Fruit fly (Drosophila melanogaster): Measurements from ENCODE around the gene crol.

The crol gene

DNA sequence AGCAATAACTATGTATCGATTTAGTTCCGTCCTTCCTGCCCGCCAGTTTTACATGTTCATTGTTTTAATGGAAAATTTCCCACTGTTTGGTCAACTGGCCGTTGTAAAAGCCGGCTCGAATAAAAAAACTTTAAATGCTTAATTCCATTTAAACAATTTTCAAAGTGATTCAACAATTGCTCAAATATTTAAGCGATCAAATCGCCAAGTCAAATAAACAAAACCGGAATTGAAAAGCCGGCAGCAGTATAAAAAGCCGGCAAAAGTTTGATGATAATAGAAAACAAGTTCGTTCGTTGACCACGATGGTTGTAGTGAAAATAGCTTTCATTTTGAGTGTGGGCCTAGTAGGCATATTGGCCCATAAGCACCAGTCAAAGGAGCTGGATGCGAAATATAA lies 37.7 kb upstream of the crol start, which contains the start of gene Mal-B1:
Gene Mal-B1 (plus strand): TSS at position 301 of the 400 bp plus-strand sequence.
- TF ChIP-seq CG11762 (GFP tag; optimal IDR thresholded peaks at IDR 0.05; ENCODE audit: insufficient read depth) (no peak), CG3032 (tag; optimal IDR thresholded peaks at IDR 0.05) (no peak), Lpt (GFP tag; optimal IDR thresholded peaks at IDR 0.05) (no peak), CG1621 (tag; optimal IDR thresholded peaks at IDR 0.05) (no peak)

- no peak for TF ChIP-seq CG8319 (GFP tag; optimal IDR thresholded peaks at IDR 0.05)
- peak; percentile 71 for TF ChIP-seq svp (GFP tag)
- peak; percentile 65 for TF ChIP-seq vri (GFP tag; optimal IDR thresholded peaks at IDR 0.05)
- TF ChIP-seq CG15336 (GFP tag; IDR thresholded peaks at IDR 0.05): no peak
- no peak for TF ChIP-seq CG11294 (GFP tag; IDR thresholded peaks at IDR 0.05)
- peak; percentile 85 for TF ChIP-seq fkh (GFP tag; optimal IDR thresholded peaks at IDR 0.05)
These were observed 36.0 kb upstream of the crol start for dm6 chr2L:11845159-11845788.

DNA sequence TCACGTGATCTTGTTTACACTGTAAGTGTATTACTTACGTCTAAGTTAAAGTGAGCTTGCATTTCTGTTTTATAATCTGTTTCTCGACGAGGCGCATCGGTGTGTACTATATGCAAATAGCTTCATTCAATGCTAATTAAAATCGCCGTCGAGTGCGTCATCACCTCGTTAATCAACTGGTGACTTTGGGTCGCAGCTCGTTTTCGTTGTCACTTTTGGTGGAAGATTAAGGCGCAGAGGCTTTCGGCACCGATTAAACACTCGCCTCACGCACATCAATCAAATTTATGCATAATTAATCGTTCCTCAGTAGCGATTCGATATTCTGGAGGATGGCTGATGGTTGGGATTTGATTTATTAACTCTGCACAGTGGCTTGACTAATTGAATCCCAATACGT lies 35.0 kb upstream of the crol start:
- no peak for TF ChIP-seq Smox (GFP tag; optimal IDR thresholded peaks at IDR 0.05)
- TF ChIP-seq svp (GFP tag): peak; percentile 90

- TF ChIP-seq Met (GFP tag; optimal IDR thresholded peaks at IDR 0.05) (no peak), fkh (GFP tag; optimal IDR thresholded peaks at IDR 0.05) (peak; percentile 60), Sox14 (GFP tag; optimal IDR thresholded peaks at IDR 0.05) (no peak), vri (GFP tag; optimal IDR thresholded peaks at IDR 0.05) (peak; percentile 17), CG10669 (GFP tag; optimal IDR thresholded peaks at IDR 0.05) (no peak)
These were observed 33.3 kb upstream of the crol start, which contains the start of the genes CG44008, CG14933, CG46426 and CG42486 for dm6 chr2L:11842291-11843187. TSS of gene CG44008 (minus strand) at chr2L:11842445. TSS of gene CG14933 (plus strand) at chr2L:11842828. TSS of gene CG46426 (plus strand) at chr2L:11842828. TSS of gene CG42486 (plus strand) at chr2L:11843137.

DNA sequence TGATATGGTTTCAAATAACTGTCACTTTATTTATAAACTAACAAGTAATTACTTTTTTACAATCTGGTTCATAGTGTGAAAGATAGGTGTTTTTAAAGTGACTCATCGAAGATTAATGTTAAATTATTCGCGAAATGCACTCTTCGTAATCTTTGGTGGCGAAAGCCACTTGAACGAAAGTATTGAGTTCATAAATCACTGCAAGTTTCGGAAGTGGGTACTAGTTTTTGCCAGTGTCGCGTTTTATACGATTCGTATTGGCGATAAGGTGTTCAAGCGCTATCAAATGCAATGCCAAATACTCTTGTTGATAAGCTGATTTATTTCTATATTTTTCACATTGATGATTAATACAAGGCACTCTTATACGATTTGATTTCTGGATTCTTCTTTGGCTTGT lies 32.3 kb upstream of the crol start:
- peak; percentile 51 for TF ChIP-seq svp (GFP tag)
- TF ChIP-seq salr (GFP tag; optimal IDR thresholded peaks at IDR 0.05): no peak
- peak; percentile 3 for TF ChIP-seq Smox (GFP tag; optimal IDR thresholded peaks at IDR 0.05)
- TF ChIP-seq Eip93F (GFP tag; optimal IDR thresholded peaks at IDR 0.05): no peak
- TF ChIP-seq vri (GFP tag; optimal IDR thresholded peaks at IDR 0.05): no peak
- TF ChIP-seq fd85E (GFP tag; optimal IDR thresholded peaks at IDR 0.05): no peak
- TF ChIP-seq Met (GFP tag; optimal IDR thresholded peaks at IDR 0.05): peak; percentile 13
- no peak for TF ChIP-seq Sox14 (GFP tag; optimal IDR thresholded peaks at IDR 0.05)
- no peak for TF ChIP-seq Eip75B (GFP tag; optimal IDR thresholded peaks at IDR 0.05)
- no peak for TF ChIP-seq Ets96B (tag; optimal IDR thresholded peaks at IDR 0.05)
- TF ChIP-seq Ets21C (GFP tag; optimal IDR thresholded peaks at IDR 0.05): no peak
- TF ChIP-seq Hr4 (GFP tag; optimal IDR thresholded peaks at IDR 0.05): no peak
- no peak for TF ChIP-seq lz (GFP tag; optimal IDR thresholded peaks at IDR 0.05)

DNA sequence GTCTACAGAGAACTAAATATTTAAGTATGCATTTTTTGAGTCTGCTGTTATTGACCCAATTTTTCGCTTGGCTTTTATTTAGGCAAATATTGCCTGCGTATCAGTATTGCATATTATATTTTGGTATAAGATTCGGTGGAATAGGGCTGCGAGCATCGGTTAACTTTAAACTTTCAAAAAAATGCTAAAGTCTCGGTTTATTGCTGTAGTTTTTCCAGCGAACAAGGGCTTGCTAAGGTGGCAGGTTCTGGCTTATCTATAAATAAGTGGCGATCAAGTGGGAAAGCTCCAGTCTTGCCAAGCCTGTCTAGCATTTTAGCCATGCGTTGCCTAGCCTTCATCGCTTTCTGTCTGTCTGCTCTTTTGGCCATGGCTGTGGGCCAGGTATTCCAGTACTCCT lies 31.2 kb upstream of the crol start, which contains the start of gene CG31704:
Gene CG31704 (plus strand): TSS at position 301 of the 400 bp plus-strand sequence.
- no peak for TF ChIP-seq CG16779 (tag; optimal IDR thresholded peaks at IDR 0.05)
- TF ChIP-seq Met (GFP tag; optimal IDR thresholded peaks at IDR 0.05): no peak
- no peak for TF ChIP-seq CG6276 (GFP tag; optimal IDR thresholded peaks at IDR 0.05)
- TF ChIP-seq svp (GFP tag): no peak
- TF ChIP-seq acj6 (GFP tag; optimal IDR thresholded peaks at IDR 0.05): no peak
- no peak for TF ChIP-seq CG34406 (GFP tag; optimal IDR thresholded peaks at IDR 0.05)
- no peak for TF ChIP-seq Ets21C (GFP tag; optimal IDR thresholded peaks at IDR 0.05)
- TF ChIP-seq topi (GFP tag; optimal IDR thresholded peaks at IDR 0.05): no peak
- no peak for TF ChIP-seq Ets96B (tag; optimal IDR thresholded peaks at IDR 0.05)
- TF ChIP-seq CG15336 (GFP tag; IDR thresholded peaks at IDR 0.05): no peak
- TF ChIP-seq Hr38 (GFP tag; optimal IDR thresholded peaks at IDR 0.05): no peak
- no peak for TF ChIP-seq Sox102F (GFP tag; optimal IDR thresholded peaks at IDR 0.05)
- no peak for TF ChIP-seq Blimp-1 (GFP tag; optimal IDR thresholded peaks at IDR 0.05)
- no peak for TF ChIP-seq CG11902 (GFP tag; optimal IDR thresholded peaks at IDR 0.05)
- no peak for TF ChIP-seq CG8119 (GFP tag; IDR thresholded peaks at IDR 0.05)
